Fruit fly (Drosophila melanogaster) whole organism, embryonic: ENCODE results near the gene Vps39.

Experiments used
- Ada2b ChIP-seq: fragments of 200-800 bp; sonication (Bioruptor generic); IDR thresholded peaks from 2 replicates; pipeline ENCODE4 v1.3.6; 2022; ENCODE audit warnings: missing biosample characterization, missing genetic modification characterization
- Awh ChIP-seq: fragments of 200-800 bp; sonication (Bioruptor generic); IDR thresholded peaks from 2 replicates; pipeline ENCODE4, ENCODE4 v1.3.6; 2022; ENCODE audit warnings: missing biosample characterization, missing genetic modification characterization
- CG10147 ChIP-seq: fragments of 200-800 bp; sonication (Bioruptor generic); optimal IDR thresholded peaks from 2 replicates; lab custom pipeline; 2019; ENCODE audit warnings: missing biosample characterization, mild to moderate bottlenecking, missing genetic modification characterization, moderate library complexity
- CG10543 ChIP-seq: fragments of 200-800 bp; sonication (Bioruptor generic); optimal IDR thresholded peaks from 3 replicates; lab custom pipeline; 2017; ENCODE audit warnings: missing biosample characterization, mild to moderate bottlenecking, missing genetic modification characterization, moderate library complexity
- CG12071 ChIP-seq: fragments of 200-800 bp; sonication (Bioruptor generic); optimal IDR thresholded peaks from 3 replicates; lab custom pipeline; 2018; ENCODE audit warnings: missing biosample characterization, mild to moderate bottlenecking, missing genetic modification characterization
- CG15073 ChIP-seq: fragments of 200-800 bp; sonication (Bioruptor generic); optimal IDR thresholded peaks from 2 replicates; lab custom pipeline; 2016; ENCODE audit warnings: missing biosample characterization, missing genetic modification characterization
- CG2202 ChIP-seq: fragments of 200-800 bp; sonication (Bioruptor generic); optimal IDR thresholded peaks from 2 replicates; lab custom pipeline; 2018; ENCODE audit warnings: missing biosample characterization, mild to moderate bottlenecking, missing genetic modification characterization
- CG2678 ChIP-seq: fragments of 200-800 bp; sonication (Bioruptor generic); optimal IDR thresholded peaks from 3 replicates; lab custom pipeline; 2019; ENCODE audit warnings: missing biosample characterization, mild to moderate bottlenecking, missing genetic modification characterization, moderate library complexity
- CG2712 ChIP-seq: fragments of 200-800 bp; optimal IDR thresholded peaks from 3 replicates; lab custom pipeline; 2019; ENCODE audit warnings: missing biosample characterization, mild to moderate bottlenecking, missing genetic modification characterization, moderate library complexity
- CG30020 ChIP-seq: fragments of 200-800 bp; optimal IDR thresholded peaks from 2 replicates; lab custom pipeline; 2019; ENCODE audit warnings: missing biosample characterization, mild to moderate bottlenecking, missing genetic modification characterization, moderate library complexity
- CG31441 ChIP-seq: fragments of 200-800 bp; sonication (Bioruptor generic); IDR thresholded peaks from 2 replicates; pipeline ENCODE4 v1.3.6; 2022; ENCODE audit warnings: missing biosample characterization, missing genetic modification characterization
- CG33213 ChIP-seq: fragments of 200-800 bp; sonication (Bioruptor generic); optimal IDR thresholded peaks from 3 replicates; lab custom pipeline; 2016; ENCODE audit warnings: missing biosample characterization, missing genetic modification characterization
- CG4360 ChIP-seq: fragments of 200-800 bp; sonication (Bioruptor generic); IDR thresholded peaks from 2 replicates; pipeline ENCODE4 v1.3.6; 2022; ENCODE audit warnings: missing biosample characterization, missing genetic modification characterization
- CG4617 ChIP-seq: fragments of 200-800 bp; sonication (Bioruptor generic); optimal IDR thresholded peaks from 3 replicates; lab custom pipeline; 2016; ENCODE audit warnings: missing biosample characterization, missing genetic modification characterization, borderline replicate concordance
- CG7839 ChIP-seq: fragments of 200-800 bp; sonication (Bioruptor generic); optimal IDR thresholded peaks from 3 replicates; lab custom pipeline; 2018; ENCODE audit warnings: missing biosample characterization, mild to moderate bottlenecking, missing genetic modification characterization, moderate library complexity
- Dbx ChIP-seq: fragments of 200-800 bp; sonication (Bioruptor generic); IDR thresholded peaks from 3 replicates; pipeline ENCODE4 v1.3.6; 2022; ENCODE audit warnings: missing biosample characterization, missing genetic modification characterization
- Dref ChIP-seq: fragments of 200-800 bp; sonication (Bioruptor generic); IDR thresholded peaks from 2 replicates; pipeline ENCODE4 v1.3.6; 2022; ENCODE audit warnings: missing biosample characterization, missing genetic modification characterization
- Drgx ChIP-seq: fragments of 200-800 bp; sonication (Bioruptor generic); IDR thresholded peaks from 2 replicates; pipeline ENCODE4 v1.3.6; 2022; ENCODE audit warnings: missing biosample characterization, missing genetic modification characterization
- Ets65A ChIP-seq: fragments of 200-800 bp; sonication (Bioruptor generic); peaks from one replicate; lab custom pipeline; 2016; ENCODE audit warnings: missing biosample characterization, missing genetic modification characterization
- HLHmδ ChIP-seq: fragments of 200-800 bp; sonication (Bioruptor generic); optimal IDR thresholded peaks from 2 replicates; lab custom pipeline; 2018; ENCODE audit warnings: missing biosample characterization, mild to moderate bottlenecking, missing genetic modification characterization, moderate library complexity
- Kr ChIP-seq: fragments of 200-800 bp; sonication (Bioruptor generic); optimal IDR thresholded peaks from 2 replicates; lab custom pipeline; 2017; ENCODE audit warnings: missing biosample characterization, mild to moderate bottlenecking, missing genetic modification characterization
- Lhr ChIP-seq: fragments of 200-800 bp; sonication (Bioruptor generic); optimal IDR thresholded peaks from 3 replicates; lab custom pipeline; 2017; ENCODE audit warnings: mild to moderate bottlenecking, missing biosample characterization, missing genetic modification reagents, missing genetic modification characterization
- Nf-YB ChIP-seq: fragments of 200-800 bp; sonication (Bioruptor generic); optimal IDR thresholded peaks from 3 replicates; lab custom pipeline; 2019; ENCODE audit warnings: missing biosample characterization, mild to moderate bottlenecking, missing genetic modification characterization, moderate library complexity
- Ptx1 ChIP-seq: fragments of 200-800 bp; sonication (Bioruptor generic); IDR thresholded peaks from 2 replicates; pipeline ENCODE4 v1.3.6; 2022; ENCODE audit warnings: missing biosample characterization, missing genetic modification characterization
- Rx ChIP-seq: fragments of 200-800 bp; sonication (Bioruptor generic); IDR thresholded peaks from 2 replicates; pipeline ENCODE4 v1.3.6; 2022; ENCODE audit warnings: missing biosample characterization, missing genetic modification characterization
- Tbp ChIP-seq: fragments of >200 bp; optimal IDR thresholded peaks from 2 replicates; lab custom pipeline; 2018; ENCODE audit warnings: missing biosample characterization, missing genetic modification characterization
- ac ChIP-seq: fragments of 200-800 bp; sonication (Bioruptor generic); optimal IDR thresholded peaks from 3 replicates; lab custom pipeline; 2017; ENCODE audit warnings: missing biosample characterization, mild to moderate bottlenecking, missing genetic modification characterization
- ase ChIP-seq: fragments of 200-800 bp; sonication (Bioruptor generic); IDR thresholded peaks from 3 replicates; pipeline ENCODE4 v1.3.6; 2022; ENCODE audit warnings: missing biosample characterization, missing genetic modification characterization
- chinmo ChIP-seq: fragments of 200-800 bp; sonication (Bioruptor generic); IDR thresholded peaks from 4 replicates; pipeline ENCODE4 v1.3.6; 2022; ENCODE audit warnings: missing biosample characterization, missing genetic modification characterization; ENCODE audit not compliant: partially characterized antibody
- ci ChIP-seq: fragments of 200-800 bp; sonication (Bioruptor generic); IDR thresholded peaks from 3 replicates; pipeline ENCODE4 v1.3.6; 2022; ENCODE audit warnings: missing biosample characterization, missing genetic modification characterization
- crol ChIP-seq: fragments of 200-800 bp; sonication (Bioruptor generic); IDR thresholded peaks from 2 replicates; pipeline ENCODE4 v1.3.6; 2022; ENCODE audit warnings: missing biosample characterization, missing genetic modification characterization
- dati ChIP-seq: fragments of 200-800 bp; sonication (Bioruptor generic); IDR thresholded peaks from 2 replicates; pipeline ENCODE4 v1.3.6; 2022; ENCODE audit warnings: missing biosample characterization, missing genetic modification characterization
- en ChIP-seq: fragments of 200-800 bp; sonication (Bioruptor generic); optimal IDR thresholded peaks from 2 replicates; lab custom pipeline; 2016; ENCODE audit warnings: missing biosample characterization, missing genetic modification characterization
- grau ChIP-seq: fragments of 200-800 bp; optimal IDR thresholded peaks from 3 replicates; lab custom pipeline; 2019; ENCODE audit warnings: missing biosample characterization, mild to moderate bottlenecking, missing genetic modification characterization, moderate library complexity
- jigr1 ChIP-seq: fragments of 200-800 bp; sonication (Bioruptor generic); IDR thresholded peaks from 3 replicates; pipeline ENCODE4 v1.3.6; 2022; ENCODE audit warnings: missing biosample characterization, missing genetic modification characterization
- lab ChIP-seq: fragments of 200-800 bp; sonication (Bioruptor generic); optimal IDR thresholded peaks from 3 replicates; lab custom pipeline; 2017; ENCODE audit warnings: missing biosample characterization, missing genetic modification characterization, mild to moderate bottlenecking, moderate library complexity, missing genetic modification reagents
- mam ChIP-seq: fragments of 200-800 bp; sonication (Bioruptor generic); optimal IDR thresholded peaks from 3 replicates; lab custom pipeline; 2016; ENCODE audit warnings: missing biosample characterization, missing genetic modification characterization
- pan ChIP-seq, 4 experiments: fragments of >200 bp in 3 of 4; fragments of 200-800 bp in 1 of 4; sonication (Bioruptor generic) in 1 of 4; optimal IDR thresholded peaks in 3 of 4; IDR thresholded peaks in 1 of 4; 2 replicates each; pipeline versions ENCODE4 v1.3.6 to Lab custom; 2017 to 2022; ENCODE audit warnings: missing biosample characterization in 2 of 4, missing genetic modification characterization in 2 of 4, mixed read lengths in 1 of 4
- pfk ChIP-seq: fragments of 200-800 bp; sonication (Bioruptor generic); optimal IDR thresholded peaks from 2 replicates; lab custom pipeline; 2018; ENCODE audit warnings: missing biosample characterization, mild to moderate bottlenecking, missing genetic modification characterization, moderate library complexity
- psq ChIP-seq: fragments of 200-800 bp; sonication (Bioruptor generic); optimal IDR thresholded peaks from 2 replicates; lab custom pipeline; 2017; ENCODE audit warnings: missing biosample characterization, missing genetic modification characterization
- sd ChIP-seq: fragments of 200-800 bp; sonication (Bioruptor generic); optimal IDR thresholded peaks from 3 replicates; lab custom pipeline; 2018; ENCODE audit warnings: missing biosample characterization, mild to moderate bottlenecking, missing genetic modification characterization, moderate library complexity
- so ChIP-seq: fragments of 200-800 bp; sonication (Bioruptor generic); IDR thresholded peaks from 3 replicates; pipeline ENCODE4 v1.3.6; 2022; ENCODE audit warnings: missing biosample characterization, missing genetic modification characterization
- sob ChIP-seq: fragments of 200-800 bp; sonication (Bioruptor generic); IDR thresholded peaks from 2 replicates; pipeline ENCODE4 v1.3.6; 2022; ENCODE audit warnings: missing biosample characterization, missing genetic modification characterization
- sug ChIP-seq: fragments of 200-800 bp; optimal IDR thresholded peaks from 2 replicates; lab custom pipeline; 2019; ENCODE audit warnings: missing biosample characterization, mild to moderate bottlenecking, missing genetic modification characterization, moderate library complexity
- tll ChIP-seq, 2 experiments: fragments of 200-800 bp in 1 of 2; fragments of >200 bp in 1 of 2; sonication (Bioruptor generic) in 1 of 2; optimal IDR thresholded peaks; 2 replicates each; lab custom pipeline; 2017 to 2019; ENCODE audit warnings: missing biosample characterization in 2 of 2, missing genetic modification characterization in 2 of 2, mild to moderate bottlenecking in 1 of 2, moderate library complexity in 1 of 2
- ttk ChIP-seq: fragments of 200-800 bp; sonication (Bioruptor generic); IDR thresholded peaks from 2 replicates; pipeline ENCODE4 v2.1.2; 2022; ENCODE audit warnings: missing biosample characterization, missing genetic modification characterization
- usp ChIP-seq: fragments of >200 bp; optimal IDR thresholded peaks from 2 replicates; lab custom pipeline; 2017; ENCODE audit warnings: missing biosample characterization, missing genetic modification characterization
- wek ChIP-seq: fragments of 200-800 bp; sonication (Bioruptor generic); optimal IDR thresholded peaks from 3 replicates; lab custom pipeline; 2018; ENCODE audit warnings: missing biosample characterization, mild to moderate bottlenecking, missing genetic modification characterization, moderate library complexity
- zfh1 ChIP-seq: fragments of 200-800 bp; sonication (Bioruptor generic); IDR thresholded peaks from 3 replicates; pipeline ENCODE4 v1.3.6; 2022; ENCODE audit warnings: missing biosample characterization, missing genetic modification characterization

The Vps39 gene

DNA sequence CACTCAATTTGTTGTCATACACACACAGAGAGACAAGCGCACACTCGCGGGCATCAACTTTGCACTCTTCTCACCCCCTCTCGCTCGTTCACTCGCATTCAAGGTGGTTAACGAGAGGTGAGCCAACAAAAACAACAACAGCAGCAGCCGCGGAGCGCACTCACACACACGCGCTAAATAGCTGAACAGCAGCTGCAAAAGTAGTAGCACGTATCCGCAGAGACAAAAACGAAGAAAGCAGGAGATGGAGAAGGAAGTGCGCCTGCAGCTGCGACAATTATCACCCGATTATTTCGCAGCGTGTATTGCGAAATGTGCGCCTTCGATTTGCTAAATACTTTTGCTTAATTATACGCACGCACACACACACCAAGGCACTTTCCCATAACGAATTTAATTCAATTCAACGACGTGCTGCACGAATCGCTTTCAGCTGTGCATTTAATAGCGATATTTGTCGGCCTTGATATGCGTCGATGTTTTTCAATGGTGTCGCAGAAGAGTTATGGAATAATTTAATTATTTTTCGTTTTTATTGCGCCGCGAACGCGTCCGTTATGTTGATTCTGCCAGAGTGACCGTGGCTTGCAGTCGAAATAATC lies 24.2 kb upstream of the Vps39 start (continued):
- TF ChIP-seq CG4360 (peak; percentile 95), Dref (GFP tag; lab: Robert Waterston, UW) (0 out of 2 replicates have a peak, but pooled peaks have one; percentile 20), Ets65A (GFP tag; lab: Kevin White, UChicago) (peak; percentile 61), Kr (GFP tag; lab: Kevin White, UChicago) (no peak), CG10543 (GFP tag; lab: Kevin White, UChicago) (peak; percentile 59), chinmo (peak; percentile 60; the same call in 2 of the 4 replicates), Dbx (GFP tag; lab: Robert Waterston, UW) (peak; percentile 54; the same call in 2 of the 3 replicates), wek (GFP tag; lab: Kevin White, UChicago) (peak; percentile 27), tll (GFP tag; optimal IDR thresholded peaks at IDR 0.05; lab: Kevin White, UChicago) (peak in 1 of 2 experiments; percentile 57), usp (GFP tag; lab: Kevin White, UChicago) (no peak), Ptx1 (GFP tag; lab: Robert Waterston, UW) (0 out of 2 replicates have a peak, but pooled peaks have one; percentile 23), Rx (GFP tag; lab: Robert Waterston, UW) (no peak), CG7839 (tag; lab: Kevin White, UChicago) (peak; percentile 4), sob (GFP tag; lab: Robert Waterston, UW) (peak; percentile 65), grau (tag; lab: Kevin White, UChicago) (no peak), zfh1 (GFP tag; lab: Robert Waterston, UW) (peak; percentile 22; the same call in 1 of the 3 replicates), CG15073 (GFP tag; lab: Kevin White, UChicago) (no peak), Nf-YB (no peak), pan (optimal IDR thresholded peaks at IDR 0.05; lab: Kevin White, UChicago) (no peak), pan (GFP tag; optimal IDR thresholded peaks at IDR 0.05 in 1 of 2, IDR thresholded peaks at IDR 0.05 in 1 of 2) (peak in 1 of 2 experiments; percentile 17), Ada2b (GFP tag; lab: Robert Waterston, UW) (no peak), CG2202 (tag; lab: Kevin White, UChicago) (no peak), pfk (GFP tag; lab: Kevin White, UChicago) (no peak), psq (GFP tag; lab: Kevin White, UChicago) (no peak), dati (GFP tag; lab: Robert Waterston, UW) (no peak), CG12071 (GFP tag; lab: Kevin White, UChicago) (peak; percentile 38), Drgx (GFP tag; lab: Robert Waterston, UW) (peak; percentile 60), crol (peak; percentile 96), ac (peak; percentile 89), en (GFP tag; lab: Kevin White, UChicago) (no peak), CG33213 (GFP tag; lab: Kevin White, UChicago) (peak; percentile 40), Lhr (GFP tag; lab: Kevin White, UChicago) (no peak), CG30020 (tag; lab: Kevin White, UChicago) (no peak), CG2678 (tag; lab: Kevin White, UChicago) (peak; percentile 2), sd (tag; lab: Kevin White, UChicago) (peak; percentile 72), lab (GFP tag; lab: Kevin White, UChicago) (no peak), CG4617 (GFP tag; lab: Kevin White, UChicago) (peak; percentile 46), ci (GFP tag; lab: Robert Waterston, UW) (peak; percentile 65; the same call in 2 of the 3 replicates), Tbp (GFP tag; lab: Kevin White, UChicago) (no peak), mam (GFP tag; lab: Kevin White, UChicago) (peak; percentile 25), CG2712 (tag; lab: Kevin White, UChicago) (no peak), CG10147 (GFP tag; lab: Kevin White, UChicago) (no peak), sug (tag; lab: Kevin White, UChicago) (no peak), HLHmδ (GFP tag; lab: Kevin White, UChicago) (peak; percentile 91), CG31441 (no peak), ttk (GFP tag; lab: Robert Waterston, UW) (peak; percentile 39; the same call in 1 of the 2 replicates), ase (GFP tag; lab: Robert Waterston, UW) (no peak), jigr1 (GFP tag; lab: Robert Waterston, UW) (no peak), so (GFP tag; lab: Robert Waterston, UW) (0 out of 3 replicates have a peak, but pooled peaks have one; percentile 37), Awh (GFP tag; lab: Robert Waterston, UW) (peak; percentile 58; the same call in 1 of the 2 replicates)
